Worm (Caenorhabditis elegans) whole organism, L4 larva: Measurements from ENCODE around the gene Y116F11B.6.

ENCODE experiments used
- F26F4.8 ChIP-seq: fragments of 200-800 bp; sonication (Bioruptor generic); conservative IDR thresholded peaks from 2 replicates; pipeline ENCODE4 v1.3.6; 2022; ENCODE audit warnings: missing genetic modification characterization, missing compliant biosample characterization
- F37D6.2 ChIP-seq: sonication (generic microtip); optimal IDR thresholded peaks from 2 replicates; lab custom pipeline; 2016; ENCODE audit warnings: mild to moderate bottlenecking, missing genetic modification characterization, missing compliant biosample characterization
- F49E8.2 ChIP-seq: sonication (generic microtip); optimal IDR thresholded peaks from 2 replicates; lab custom pipeline; 2016; ENCODE audit warnings: missing compliant biosample characterization, mild to moderate bottlenecking, missing genetic modification characterization, borderline replicate concordance
- T20F7.1 ChIP-seq: fragments of 200-800 bp; sonication (Bioruptor generic); optimal IDR thresholded peaks from 2 replicates; lab custom pipeline; 2018; ENCODE audit warnings: mild to moderate bottlenecking, missing genetic modification characterization, missing compliant biosample characterization
- T26A8.4 ChIP-seq: fragments of 200-800 bp; sonication (Bioruptor generic); IDR thresholded peaks from 2 replicates; pipeline ENCODE4 v1.3.6; 2022; ENCODE audit warnings: missing genetic modification characterization, missing compliant biosample characterization
- Y105C5A.15 ChIP-seq: fragments of 200-800 bp; sonication (Bioruptor generic); IDR thresholded peaks from 2 replicates; pipeline ENCODE4 v1.3.6; 2022; ENCODE audit warnings: missing genetic modification characterization, missing compliant biosample characterization
- ZK546.5 ChIP-seq, 2 experiments: sonication (generic microtip); optimal IDR thresholded peaks; 2 replicates each; lab custom pipeline; 2017; ENCODE audit warnings: missing biosample characterization in 2 of 2, missing genetic modification characterization in 2 of 2
- aha-1 ChIP-seq: fragments of 150-350 bp; peaks from one replicate; lab custom pipeline; 2014; ENCODE audit warnings: missing biosample characterization, missing genetic modification characterization
- aly-2 ChIP-seq: sonication (generic microtip); optimal IDR thresholded peaks from 2 replicates; lab custom pipeline; 2018; ENCODE audit warnings: missing biosample characterization, missing genetic modification characterization
- arid-1 ChIP-seq: fragments of 200-800 bp; sonication (Bioruptor generic); conservative IDR thresholded peaks from 2 replicates; pipeline ENCODE4 v1.3.6; 2022; ENCODE audit warnings: missing genetic modification reagents, missing genetic modification characterization, missing compliant biosample characterization
- ceh-28 ChIP-seq: fragments of 150-350 bp; optimal IDR thresholded peaks from 2 replicates; lab custom pipeline; 2014; ENCODE audit warnings: missing biosample characterization, missing genetic modification reagents, missing genetic modification characterization
- ceh-32 ChIP-seq: sonication (generic microtip); optimal IDR thresholded peaks from 2 replicates; lab custom pipeline; 2016; ENCODE audit warnings: mild to moderate bottlenecking, missing genetic modification characterization, missing compliant biosample characterization; ENCODE audit not compliant: poor library complexity
- cey-2 ChIP-seq: sonication (generic microtip); optimal IDR thresholded peaks from 3 replicates; lab custom pipeline; 2017; ENCODE audit warnings: missing genetic modification characterization, mild to moderate bottlenecking, missing compliant biosample characterization, antibody characterized with exemption, borderline replicate concordance; ENCODE audit not compliant: insufficient read depth
- daf-12 ChIP-seq: fragments of 150-350 bp; optimal IDR thresholded peaks from 2 replicates; lab custom pipeline; 2014; ENCODE audit warnings: missing biosample characterization, missing genetic modification reagents, missing genetic modification characterization
- dmd-6 ChIP-seq: fragments of 200-800 bp; sonication (Bioruptor generic); IDR thresholded peaks from 2 replicates; pipeline ENCODE4 v1.3.6; 2022; ENCODE audit warnings: missing genetic modification reagents, missing genetic modification characterization, missing compliant biosample characterization
- dmd-8 ChIP-seq: fragments of 200-800 bp; sonication (Bioruptor generic); IDR thresholded peaks from 2 replicates; pipeline ENCODE4 v1.3.6; 2022; ENCODE audit warnings: missing genetic modification characterization, missing compliant biosample characterization
- dmd-9 ChIP-seq: fragments of 200-800 bp; sonication (Bioruptor generic); IDR thresholded peaks from 2 replicates; pipeline ENCODE4 v1.3.6; 2022; ENCODE audit warnings: missing genetic modification reagents, missing genetic modification characterization, missing compliant biosample characterization
- dpl-1 ChIP-seq: fragments of 150-350 bp; optimal IDR thresholded peaks from 2 replicates; lab custom pipeline; 2014; ENCODE audit warnings: missing biosample characterization, missing genetic modification reagents, missing genetic modification characterization
- egl-43 ChIP-seq: fragments of 200-800 bp; sonication (Bioruptor generic); IDR thresholded peaks from 2 replicates; pipeline ENCODE4 v1.3.6; 2022; ENCODE audit warnings: missing genetic modification reagents, missing genetic modification characterization, missing compliant biosample characterization
- gei-8 ChIP-seq: fragments of 200-800 bp; sonication (Bioruptor generic); optimal IDR thresholded peaks from 2 replicates; lab custom pipeline; 2018; ENCODE audit warnings: mild to moderate bottlenecking, missing genetic modification characterization, missing compliant biosample characterization
- hlh-11 ChIP-seq: fragments of 200-800 bp; sonication (Bioruptor generic); optimal IDR thresholded peaks from 2 replicates; lab custom pipeline; 2018; ENCODE audit warnings: mild to moderate bottlenecking, missing genetic modification characterization, missing compliant biosample characterization
- lin-1 ChIP-seq: fragments of 200-800 bp; sonication (Bioruptor generic); IDR thresholded peaks from 2 replicates; pipeline ENCODE4 v1.3.6; 2022; ENCODE audit warnings: missing genetic modification reagents, missing genetic modification characterization, missing compliant biosample characterization
- lin-15B ChIP-seq: fragments of 150-350 bp; sonication (generic microtip); optimal IDR thresholded peaks from 3 replicates; lab custom pipeline; 2014; ENCODE audit warnings: missing biosample characterization, missing genetic modification characterization
- lin-29 ChIP-seq: fragments of 200-800 bp; sonication (Bioruptor generic); IDR thresholded peaks from 2 replicates; pipeline ENCODE4 v1.3.6; 2022; ENCODE audit warnings: missing genetic modification reagents, missing genetic modification characterization, missing compliant biosample characterization
- lin-38 ChIP-seq: fragments of 200-800 bp; sonication (Bioruptor generic); IDR thresholded peaks from 2 replicates; pipeline ENCODE4 v1.3.6; 2022; ENCODE audit warnings: missing genetic modification reagents, missing genetic modification characterization, missing compliant biosample characterization
- lir-3 ChIP-seq: sonication (generic microtip); optimal IDR thresholded peaks from 2 replicates; lab custom pipeline; 2016; ENCODE audit warnings: mild to moderate bottlenecking, missing genetic modification characterization, missing compliant biosample characterization
- madf-9 ChIP-seq: fragments of 200-800 bp; sonication (Bioruptor generic); conservative IDR thresholded peaks from 2 replicates; pipeline ENCODE4 v1.3.6; 2022; ENCODE audit warnings: missing genetic modification reagents, missing genetic modification characterization, missing compliant biosample characterization
- mdl-1 ChIP-seq, 2 experiments: fragments of 150-350 bp in 1 of 2; sonication (generic microtip) in 1 of 2; optimal IDR thresholded peaks; 2 replicates each; lab custom pipeline; 2014 to 2017; ENCODE audit warnings: missing biosample characterization in 2 of 2, missing genetic modification characterization in 2 of 2
- mdt-29 ChIP-seq: fragments of 200-800 bp; sonication (Bioruptor generic); IDR thresholded peaks from 2 replicates; pipeline ENCODE4 v1.3.6; 2022; ENCODE audit warnings: missing genetic modification reagents, missing genetic modification characterization, missing compliant biosample characterization
- nhr-10 ChIP-seq: fragments of 150-350 bp; optimal IDR thresholded peaks from 2 replicates; lab custom pipeline; 2014; ENCODE audit warnings: missing biosample characterization, missing genetic modification characterization
- nhr-102 ChIP-seq: sonication (generic microtip); optimal IDR thresholded peaks from 2 replicates; lab custom pipeline; 2016; ENCODE audit warnings: mild to moderate bottlenecking, missing genetic modification characterization, moderate library complexity, missing compliant biosample characterization
- nhr-11 ChIP-seq: fragments of 150-350 bp; optimal IDR thresholded peaks from 2 replicates; lab custom pipeline; 2014; ENCODE audit warnings: missing biosample characterization, missing genetic modification characterization
- nhr-111 ChIP-seq: fragments of 200-800 bp; sonication (Bioruptor generic); optimal IDR thresholded peaks from 2 replicates; lab custom pipeline; 2018; ENCODE audit warnings: mild to moderate bottlenecking, missing genetic modification characterization, missing compliant biosample characterization
- nhr-41 ChIP-seq: fragments of 200-800 bp; sonication (Bioruptor generic); IDR thresholded peaks from 2 replicates; pipeline ENCODE4 v1.3.6; 2022; ENCODE audit warnings: missing genetic modification reagents, missing genetic modification characterization, missing compliant biosample characterization
- pqm-1 ChIP-seq: sonication (generic microtip); optimal IDR thresholded peaks from 2 replicates; lab custom pipeline; 2017; ENCODE audit warnings: missing biosample characterization, missing genetic modification characterization
- snpc-4 ChIP-seq: fragments of 150-350 bp; optimal IDR thresholded peaks from 2 replicates; lab custom pipeline; 2014; ENCODE audit warnings: missing biosample characterization, missing genetic modification characterization
- spr-1 ChIP-seq: sonication (generic microtip); optimal IDR thresholded peaks from 2 replicates; lab custom pipeline; 2016; ENCODE audit warnings: mild to moderate bottlenecking, missing genetic modification characterization, missing compliant biosample characterization
- tra-1 ChIP-seq: fragments of 200-800 bp; sonication (Bioruptor generic); IDR thresholded peaks from 2 replicates; pipeline ENCODE4 v1.3.6; 2022; ENCODE audit warnings: missing genetic modification reagents, missing genetic modification characterization, missing compliant biosample characterization
- unc-62 ChIP-seq, 3 experiments: fragments of 150-350 bp in 1 of 3; sonication (generic microtip); optimal IDR thresholded peaks in 2 of 3; peaks in 1 of 3; 1 replicate in 1 of 3; 2 replicates in 2 of 3; lab custom pipeline; 2014 to 2017; ENCODE audit warnings: missing biosample characterization in 3 of 3, missing genetic modification characterization in 3 of 3, missing genetic modification reagents in 3 of 3, missing genotype in 1 of 3
- zfp-2 ChIP-seq: sonication (generic microtip); optimal IDR thresholded peaks from 2 replicates; lab custom pipeline; 2016; ENCODE audit warnings: mild to moderate bottlenecking, missing genetic modification characterization, missing compliant biosample characterization
- zip-11 ChIP-seq: fragments of 200-800 bp; sonication (Bioruptor generic); IDR thresholded peaks from 2 replicates; pipeline ENCODE4 v1.3.6; 2022; ENCODE audit warnings: missing genetic modification characterization, missing compliant biosample characterization

Y116F11B.6 gene

DNA sequence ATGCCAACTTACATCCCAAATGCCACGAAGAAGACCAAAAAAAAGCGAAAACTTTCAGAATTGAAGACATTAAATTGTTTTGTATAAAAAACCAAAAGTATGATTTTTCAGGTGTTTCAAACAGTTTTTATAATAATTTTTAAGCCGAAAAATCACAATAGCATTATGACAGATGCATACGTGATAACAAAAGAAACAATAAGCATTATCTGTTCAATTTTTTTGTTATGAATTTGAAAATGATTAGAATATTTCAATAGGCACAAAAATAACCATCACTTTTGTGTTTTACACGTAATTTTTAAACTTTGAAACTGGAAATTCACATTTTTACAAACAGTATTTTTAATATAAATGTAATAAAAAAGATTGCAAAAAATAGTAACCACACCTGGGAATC, 23.7 kb downstream of the Y116F11B.6 start, which contains the start of gene Y116F11B.17:
TSS of gene Y116F11B.17 (minus strand) at position 101 of the 400 bp plus-strand sequence.
- TF ChIP-seq gei-8 (GFP tag; lab: Kevin White, UChicago) (no peak), dmd-9 (GFP tag; lab: Robert Waterston, UW) (no peak), arid-1 (GFP tag; lab: Robert Waterston, UW) (no peak), ceh-32 (tag; lab: Kevin White, UChicago) (no peak), ZK546.5 (tag; optimal IDR thresholded peaks at IDR 0.05; lab: Kevin White, UChicago) (no peak), nhr-111 (GFP tag; lab: Kevin White, UChicago) (no peak), mdt-29 (GFP tag; lab: Robert Waterston, UW) (no peak), nhr-11 (tag; lab: Kevin White, UChicago) (no peak), T20F7.1 (GFP tag; lab: Kevin White, UChicago) (no peak), zfp-2 (tag; lab: Kevin White, UChicago) (no peak), mdl-1 (tag; optimal IDR thresholded peaks at IDR 0.05; lab: Kevin White, UChicago) (no peak), cey-2 (tag; lab: Kevin White, UChicago) (no peak), Y105C5A.15 (GFP tag; lab: Robert Waterston, UW) (no peak), ceh-28 (tag; lab: Kevin White, UChicago) (no peak), hlh-11 (tag; lab: Kevin White, UChicago) (no peak), snpc-4 (tag; lab: Kevin White, UChicago) (no peak)
- TF ChIP-seq, all 104 proteins: peak for 0

DNA sequence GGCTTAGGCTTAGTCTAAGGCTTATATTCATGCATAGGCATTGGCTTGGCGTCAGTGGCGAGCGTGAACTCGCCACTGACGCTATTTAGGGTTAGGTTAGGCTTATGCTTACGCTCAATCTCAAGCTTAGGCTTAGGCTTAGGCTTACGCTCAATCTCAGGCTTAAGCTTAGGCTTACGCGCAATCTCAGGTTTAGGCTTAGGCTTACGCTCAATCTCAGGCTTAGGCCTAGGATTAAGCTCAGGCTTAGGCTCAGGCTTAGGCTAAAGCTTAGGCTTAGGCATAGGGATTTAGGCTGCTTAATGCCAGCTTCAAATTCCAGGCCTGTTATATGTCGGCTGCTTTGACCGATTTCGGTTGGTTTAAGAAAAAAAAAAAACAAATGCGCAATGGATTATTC, 25.6 kb downstream of the Y116F11B.6 start:
- TF ChIP-seq mdl-1 (tag; optimal IDR thresholded peaks at IDR 0.05; lab: Kevin White, UChicago): no peak
- peak; percentile 56 for TF ChIP-seq aha-1 (tag; lab: Kevin White, UChicago)
- no peak for TF ChIP-seq dpl-1 (GFP tag; lab: Kevin White, UChicago)

DNA sequence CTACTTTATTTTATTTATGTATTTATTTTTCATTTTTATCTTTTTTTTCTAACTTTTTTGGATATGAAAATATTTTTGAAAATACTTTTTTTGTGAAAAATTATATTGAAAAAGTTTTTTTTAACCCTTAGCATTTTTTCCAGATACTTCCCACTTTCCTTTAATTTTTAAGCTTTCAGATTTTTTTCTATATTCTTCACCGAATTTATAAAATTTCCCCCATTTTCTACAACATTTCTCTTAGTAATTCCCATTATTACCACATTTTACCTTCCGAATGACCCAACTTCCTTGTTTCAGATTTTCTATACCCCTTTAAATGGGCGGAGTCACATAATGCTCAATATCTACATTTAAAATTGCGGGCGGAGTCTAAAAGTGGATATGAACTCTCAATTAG, 30.9 kb downstream of the Y116F11B.6 start, which contains the start of gene daf-28:
TSS of gene daf-28 (plus strand) at position 301 of the 400 bp plus-strand sequence.
- TF ChIP-seq T26A8.4 (no peak), madf-9 (GFP tag; lab: Robert Waterston, UW) (no peak), unc-62 (GFP tag; optimal IDR thresholded peaks at IDR 0.05 in 1 of 2; lab: Kevin White, UChicago) (no peak), unc-62 (tag; optimal IDR thresholded peaks at IDR 0.05; lab: Kevin White, UChicago) (no peak), nhr-102 (tag; lab: Kevin White, UChicago) (no peak), lir-3 (tag; lab: Kevin White, UChicago) (no peak), cey-2 (tag; lab: Kevin White, UChicago) (no peak), F49E8.2 (tag; lab: Kevin White, UChicago) (no peak), pqm-1 (tag; lab: Kevin White, UChicago) (no peak), dmd-9 (GFP tag; lab: Robert Waterston, UW) (no peak), aha-1 (tag; lab: Kevin White, UChicago) (no peak), dmd-6 (GFP tag; lab: Robert Waterston, UW) (no peak), nhr-41 (GFP tag; lab: Robert Waterston, UW) (no peak), aly-2 (no peak), lin-1 (GFP tag; lab: Robert Waterston, UW) (no peak)

DNA sequence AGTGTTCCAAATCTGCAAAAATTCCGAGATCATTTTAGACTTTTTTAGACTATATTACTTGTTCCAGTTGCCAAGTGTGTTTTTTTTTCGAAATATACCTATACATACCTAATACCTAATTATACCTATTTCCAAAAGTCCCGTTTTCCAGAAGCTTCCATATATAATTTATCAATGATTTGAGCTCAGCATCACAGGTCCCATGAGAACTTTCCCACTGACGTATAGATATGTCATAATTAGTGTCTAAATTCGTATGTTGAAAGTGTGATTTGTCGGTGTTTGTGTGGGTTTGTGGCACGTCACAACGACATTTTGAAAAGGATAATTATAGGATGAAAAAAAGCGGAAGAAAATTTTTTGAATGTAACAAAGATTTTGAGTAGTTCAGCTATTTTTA, 40.2 kb downstream of the Y116F11B.6 start:
- TF ChIP-seq aha-1 (tag; lab: Kevin White, UChicago) (peak; percentile 82), unc-62 (GFP tag; optimal IDR thresholded peaks at IDR 0.05 in 1 of 2; lab: Kevin White, UChicago) (no peak), unc-62 (tag; optimal IDR thresholded peaks at IDR 0.05; lab: Kevin White, UChicago) (no peak)

DNA sequence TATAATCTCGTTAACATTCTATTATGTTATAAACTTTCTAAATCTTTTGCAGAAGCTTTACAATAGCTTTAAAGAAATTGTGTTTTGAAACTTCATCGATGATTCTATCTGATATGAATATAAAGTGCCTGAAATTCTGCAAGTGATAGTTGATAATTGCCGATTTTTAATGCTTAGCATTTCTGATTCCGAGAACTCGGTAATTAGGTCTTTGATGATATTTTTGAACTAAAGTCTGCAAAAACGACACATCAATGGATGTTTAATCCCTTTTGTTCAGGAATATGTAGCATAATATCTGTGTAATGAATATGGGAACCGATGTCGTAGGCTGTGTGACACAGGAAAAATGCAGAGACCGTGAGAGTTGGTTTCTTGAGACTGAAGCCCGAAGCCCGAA, 43.0 kb downstream of the Y116F11B.6 start:
- TF ChIP-seq tra-1 (GFP tag; lab: Robert Waterston, UW) (no peak), Y105C5A.15 (GFP tag; lab: Robert Waterston, UW) (no peak), lin-15B (tag; lab: Kevin White, UChicago) (no peak), ZK546.5 (tag; optimal IDR thresholded peaks at IDR 0.05; lab: Kevin White, UChicago) (no peak), zfp-2 (tag; lab: Kevin White, UChicago) (no peak), nhr-102 (tag; lab: Kevin White, UChicago) (no peak), dmd-6 (GFP tag; lab: Robert Waterston, UW) (no peak), spr-1 (tag; lab: Kevin White, UChicago) (no peak), dmd-8 (GFP tag; lab: Robert Waterston, UW) (no peak), lin-29 (GFP tag; lab: Robert Waterston, UW) (no peak), F37D6.2 (no peak), pqm-1 (tag; lab: Kevin White, UChicago) (no peak), egl-43 (GFP tag; lab: Robert Waterston, UW) (no peak), daf-12 (tag; lab: Kevin White, UChicago) (no peak), zip-11 (GFP tag; lab: Robert Waterston, UW) (no peak), lin-38 (GFP tag; lab: Robert Waterston, UW) (no peak), nhr-10 (tag; lab: Kevin White, UChicago) (no peak), F26F4.8 (GFP tag; lab: Robert Waterston, UW) (no peak), mdl-1 (tag; optimal IDR thresholded peaks at IDR 0.05; lab: Kevin White, UChicago) (no peak)
